Worm (Caenorhabditis elegans): ENCODE results near the gene ZC116.1.

The ZC116.1 gene

DNA sequence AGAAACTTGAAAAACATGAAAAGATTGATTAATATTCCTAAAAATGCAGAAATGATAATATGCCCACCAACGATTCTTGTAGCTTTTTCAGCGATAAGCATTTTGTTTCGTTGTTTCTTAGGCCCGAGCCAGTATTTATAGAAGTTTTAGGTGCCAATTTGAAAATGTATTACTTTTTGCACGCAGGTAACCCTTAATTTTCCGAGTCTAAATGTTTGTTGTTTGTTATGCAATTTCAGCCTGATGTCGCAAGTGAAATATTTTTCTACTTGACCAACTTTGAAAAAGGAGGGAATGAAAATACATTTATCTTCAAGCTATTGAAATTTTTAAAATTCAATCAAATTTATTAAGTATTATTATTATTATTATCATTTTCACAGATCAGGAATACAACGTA, 22.4 kb downstream of the ZC116.1 start, which contains the start of gene srx-113:
srx-113 (minus strand) TSS at position 101 of the 400 bp plus-strand sequence.
- TF ChIP-seq nhr-43 (tag; optimal IDR thresholded peaks at IDR 0.05; ENCODE audit: poor library complexity, severe bottlenecking): no peak
- no peak for TF ChIP-seq pqm-1 (tag; optimal IDR thresholded peaks at IDR 0.05)
- TF ChIP-seq nhr-67 (tag; optimal IDR thresholded peaks at IDR 0.05): no peak

DNA sequence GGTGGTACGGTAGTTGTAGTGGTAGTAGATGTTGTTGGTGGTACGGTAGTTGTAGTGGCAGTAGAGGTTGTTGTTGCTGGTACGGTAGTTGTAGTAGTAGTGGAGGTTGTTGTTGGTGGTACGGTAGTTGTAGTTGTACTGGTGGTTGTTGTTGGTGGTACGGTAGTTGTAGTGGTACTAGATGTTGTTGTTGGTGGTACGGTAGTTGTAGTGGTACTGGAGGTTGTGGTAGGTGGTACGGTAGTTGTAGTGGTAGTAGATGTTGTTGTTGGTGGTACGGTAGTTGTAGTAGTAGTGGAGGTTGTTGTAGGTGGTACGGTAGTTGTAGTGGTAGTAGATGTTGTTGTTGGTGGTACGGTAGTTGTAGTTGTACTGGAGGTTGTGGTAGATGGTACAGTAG, 23.4 kb downstream of the ZC116.1 start:
- TF ChIP-seq lin-15B (tag; optimal IDR thresholded peaks at IDR 0.05) (no peak), pqm-1 (tag; optimal IDR thresholded peaks at IDR 0.05) (no peak), aly-2 (tag; optimal IDR thresholded peaks at IDR 0.05) (no peak), unc-62 (GFP tag; optimal IDR thresholded peaks at IDR 0.05) (no peak), nhr-11 (tag; optimal IDR thresholded peaks at IDR 0.05) (no peak), R02D3.7 (tag; optimal IDR thresholded peaks at IDR 0.05) (no peak), ztf-11 (tag; optimal IDR thresholded peaks at IDR 0.05) (no peak), ceh-82 (tag; optimal IDR thresholded peaks at IDR 0.05) (no peak), lsy-12 (tag; optimal IDR thresholded peaks at IDR 0.05) (no peak), egl-5 (tag; optimal IDR thresholded peaks at IDR 0.05) (no peak), snpc-4 (tag; optimal IDR thresholded peaks at IDR 0.05) (no peak), nhr-25 (tag; optimal IDR thresholded peaks at IDR 0.05) (no peak), nhr-23 (tag; optimal IDR thresholded peaks at IDR 0.05) (no peak)

DNA sequence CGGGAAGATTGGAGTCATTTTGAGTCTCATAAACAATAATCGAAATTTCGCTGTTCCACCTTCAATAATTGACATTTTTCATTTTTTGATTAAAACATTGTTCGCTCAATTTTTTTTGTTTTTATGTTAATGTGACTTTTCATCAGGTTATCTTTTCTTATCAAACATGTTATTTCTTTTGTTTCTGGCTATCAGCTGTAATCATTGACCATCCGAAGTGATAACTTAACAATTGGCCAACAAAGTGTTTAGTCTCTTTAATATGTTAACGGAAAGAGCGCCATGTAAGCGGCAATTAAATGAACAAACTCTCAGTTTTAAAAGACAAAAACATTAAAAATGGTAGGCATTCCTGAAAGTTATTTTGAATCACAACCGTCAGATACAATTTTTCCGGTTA, 24.4 kb downstream of the ZC116.1 start:
- no peak for TF ChIP-seq lin-39 (tag; optimal IDR thresholded peaks at IDR 0.05)
- peak; percentile 77 for TF ChIP-seq elt-2 (tag; optimal IDR thresholded peaks at IDR 0.05)
- TF ChIP-seq pqm-1 (tag; optimal IDR thresholded peaks at IDR 0.05): peak; percentile 52
- no peak for TF ChIP-seq ama-1 (optimal IDR thresholded peaks at IDR 0.05)
- no peak for TF ChIP-seq mml-1 (tag; optimal IDR thresholded peaks at IDR 0.05)
- no peak for TF ChIP-seq eor-1 (tag; optimal IDR thresholded peaks at IDR 0.05)

DNA sequence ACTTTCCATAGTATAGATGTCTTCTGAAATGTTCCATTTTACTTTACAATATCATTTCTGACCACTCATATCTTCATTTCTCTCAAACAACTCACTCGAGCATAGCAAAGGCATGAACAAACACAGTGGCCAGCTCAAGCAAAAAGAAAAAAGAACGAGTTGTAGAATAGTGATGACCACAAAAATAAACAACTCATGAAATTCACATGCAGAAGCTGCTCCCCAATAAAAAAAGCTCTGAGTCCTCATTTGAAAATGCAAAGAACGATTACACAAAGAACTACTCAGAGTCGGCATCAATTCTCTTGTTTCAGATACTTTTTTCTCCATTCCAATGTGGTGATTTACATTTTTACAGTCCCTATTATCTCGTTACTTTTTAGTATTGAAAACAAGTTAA, 25.1 kb downstream of the ZC116.1 start:
- TF ChIP-seq sea-2 (GFP tag; optimal IDR thresholded peaks at IDR 0.05): no peak
- no peak for TF ChIP-seq fkh-2 (tag; optimal IDR thresholded peaks at IDR 0.05)
- no peak for TF ChIP-seq aly-2 (tag; optimal IDR thresholded peaks at IDR 0.05)
- no peak for TF ChIP-seq ztf-4 (tag; optimal IDR thresholded peaks at IDR 0.05)
- TF ChIP-seq nhr-28 (tag; optimal IDR thresholded peaks at IDR 0.05): no peak
- TF ChIP-seq R02D3.7 (tag; optimal IDR thresholded peaks at IDR 0.05): no peak
- TF ChIP-seq egl-27 (tag; optimal IDR thresholded peaks at IDR 0.05): no peak
- no peak for TF ChIP-seq nhr-43 (tag; optimal IDR thresholded peaks at IDR 0.05; ENCODE audit: poor library complexity, severe bottlenecking)
- TF ChIP-seq ZK546.5 (tag; optimal IDR thresholded peaks at IDR 0.05): no peak
- no peak for TF ChIP-seq elt-1 (tag; optimal IDR thresholded peaks at IDR 0.05)
- no peak for TF ChIP-seq unc-62 (GFP tag; optimal IDR thresholded peaks at IDR 0.05)
- TF ChIP-seq nhr-11 (tag; optimal IDR thresholded peaks at IDR 0.05): no peak
- TF ChIP-seq ama-1 (optimal IDR thresholded peaks at IDR 0.05): no peak
- TF ChIP-seq mml-1 (tag; optimal IDR thresholded peaks at IDR 0.05): peak; percentile 76
- no peak for TF ChIP-seq unc-39 (tag; optimal IDR thresholded peaks at IDR 0.05)
- TF ChIP-seq egl-5 (tag; optimal IDR thresholded peaks at IDR 0.05): peak; percentile 32
- no peak for TF ChIP-seq eor-1 (tag; optimal IDR thresholded peaks at IDR 0.05)

DNA sequence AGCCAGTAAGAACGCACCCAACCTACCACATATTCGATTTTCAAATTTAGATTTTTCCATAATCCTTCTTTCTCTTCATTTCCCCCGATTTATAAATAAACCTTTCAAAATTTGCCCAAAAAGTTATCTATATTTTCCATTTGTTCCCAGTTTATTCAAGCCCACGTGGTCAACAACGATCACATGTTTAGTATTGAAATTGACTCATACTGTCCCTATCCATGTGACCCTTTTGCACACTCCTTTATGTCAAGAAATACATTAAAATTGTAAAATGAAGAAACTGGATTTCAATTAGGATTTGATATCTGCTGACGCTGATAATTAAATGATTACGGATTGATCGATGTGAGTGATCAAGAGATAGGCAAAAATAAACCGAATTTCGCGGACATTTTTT, 25.6 kb downstream of the ZC116.1 start:
- TF ChIP-seq elt-2 (tag; optimal IDR thresholded peaks at IDR 0.05) (peak; percentile 43), pha-4 (tag; optimal IDR thresholded peaks at IDR 0.05) (peak; percentile 94), fkh-10 (GFP tag; optimal IDR thresholded peaks at IDR 0.05) (no peak), nhr-25 (tag; optimal IDR thresholded peaks at IDR 0.05) (peak; percentile 40), pqm-1 (tag; optimal IDR thresholded peaks at IDR 0.05) (peak; percentile 62), mdl-1 (tag; optimal IDR thresholded peaks at IDR 0.05) (no peak), mml-1 (tag; optimal IDR thresholded peaks at IDR 0.05) (no peak), nhr-43 (tag; optimal IDR thresholded peaks at IDR 0.05; ENCODE audit: poor library complexity, severe bottlenecking) (peak; percentile 23), tbx-2 (tag; optimal IDR thresholded peaks at IDR 0.05) (no peak), jun-1 (tag; optimal IDR thresholded peaks at IDR 0.05) (peak; percentile 63), ZK546.5 (tag; optimal IDR thresholded peaks at IDR 0.05) (no peak), nfya-1 (tag; optimal IDR thresholded peaks at IDR 0.05; ENCODE audit: insufficient read depth) (no peak), nhr-23 (tag; optimal IDR thresholded peaks at IDR 0.05) (no peak)
